Comparison of ENCODE assay signal across 1 fruit fly cellular context in genomic region chr3L:21476429-21477006, dm6.
A peak's percentile ranks its signal among the peaks of the same experiment; 100 is the strongest.
TF ChIP-seq lines count a peak whose summit lies in the region.

TSS of gene croc (minus strand) at chr3L:21476479.

TF ChIP-seq in whole organism, embryonic, 481 proteins besides CTCF, POLR2A, EP300 and RAD21 (continued from another document):
- TF ChIP-seq run (tag; optimal IDR thresholded peaks at IDR 0.05; lab: Kevin White, UChicago) = no peak
- TF ChIP-seq amos (GFP tag; IDR thresholded peaks at IDR 0.05; lab: Robert Waterston, UW; ENCODE audit: partially characterized antibody) = 0 out of 2 replicates have a peak, but pooled peaks have one; percentile 7
- TF ChIP-seq CG12299 (tag; optimal IDR thresholded peaks at IDR 0.05; lab: Kevin White, UChicago) = no peak
- TF ChIP-seq CG10543 (GFP tag; optimal IDR thresholded peaks at IDR 0.05; lab: Kevin White, UChicago) = no peak
- no peak for TF ChIP-seq bbx (GFP tag; IDR thresholded peaks at IDR 0.05; lab: Robert Waterston, UW; ENCODE audit: partially characterized antibody)
- TF ChIP-seq Hsf (GFP tag; optimal IDR thresholded peaks at IDR 0.05; lab: Kevin White, UChicago) = no peak
- TF ChIP-seq CG2202 (tag; optimal IDR thresholded peaks at IDR 0.05; lab: Kevin White, UChicago) = no peak
- no peak for TF ChIP-seq NC2α (GFP tag; optimal IDR thresholded peaks at IDR 0.05; lab: Kevin White, UChicago)
- TF ChIP-seq CG10462 (GFP tag; optimal IDR thresholded peaks at IDR 0.05; lab: Kevin White, UChicago) = no peak
- peak; percentile 86 for TF ChIP-seq CG10321 (GFP tag; IDR thresholded peaks at IDR 0.05; lab: Robert Waterston, UW)
- TF ChIP-seq Eip74EF (GFP tag; optimal IDR thresholded peaks at IDR 0.05; lab: Kevin White, UChicago) = no peak
- TF ChIP-seq stwl (tag; optimal IDR thresholded peaks at IDR 0.05; lab: Kevin White, UChicago) = no peak
- no peak for TF ChIP-seq CG9727 (GFP tag; optimal IDR thresholded peaks at IDR 0.05; lab: Kevin White, UChicago)
- no peak for TF ChIP-seq sc (optimal IDR thresholded peaks at IDR 0.05; lab: Kevin White, UChicago)
- TF ChIP-seq sc (GFP tag; optimal IDR thresholded peaks at IDR 0.05; lab: Kevin White, UChicago) = no peak
- peak; percentile 70 for TF ChIP-seq D (optimal IDR thresholded peaks at IDR 0.05; lab: Kevin White, UChicago)
- peak; percentile 7 for TF ChIP-seq D (GFP tag; optimal IDR thresholded peaks at IDR 0.05; lab: Kevin White, UChicago)
- no peak for TF ChIP-seq CG3847 (GFP tag; IDR thresholded peaks at IDR 0.05; lab: Robert Waterston, UW)
- no peak for TF ChIP-seq CG34422 (GFP tag; IDR thresholded peaks at IDR 0.05; lab: Robert Waterston, UW)
- TF ChIP-seq CG18011 (GFP tag; optimal IDR thresholded peaks at IDR 0.05; lab: Kevin White, UChicago) = no peak
- no peak for TF ChIP-seq ssp (GFP tag; IDR thresholded peaks at IDR 0.05; lab: Robert Waterston, UW)
- no peak for TF ChIP-seq jumu (GFP tag; optimal IDR thresholded peaks at IDR 0.05; lab: Kevin White, UChicago)
- TF ChIP-seq CG15479 (GFP tag; optimal IDR thresholded peaks at IDR 0.05; lab: Kevin White, UChicago) = peak; percentile 47
- no peak for TF ChIP-seq NfI (GFP tag; optimal IDR thresholded peaks at IDR 0.05; lab: Kevin White, UChicago)
- no peak for TF ChIP-seq cato (GFP tag; optimal IDR thresholded peaks at IDR 0.05; lab: Kevin White, UChicago; ENCODE audit: borderline replicate concordance)
- TF ChIP-seq Vsx1 (GFP tag; optimal IDR thresholded peaks at IDR 0.05; lab: Kevin White, UChicago) = no peak
- TF ChIP-seq h (optimal IDR thresholded peaks at IDR 0.05; lab: Kevin White, UChicago) = no peak
- TF ChIP-seq da (GFP tag; optimal IDR thresholded peaks at IDR 0.05; lab: Kevin White, UChicago) = peak; percentile 63
- TF ChIP-seq CG9797 (GFP tag; optimal IDR thresholded peaks at IDR 0.05; lab: Kevin White, UChicago) = no peak
- TF ChIP-seq sqz (GFP tag; optimal IDR thresholded peaks at IDR 0.05; lab: Kevin White, UChicago) = peak; percentile 55
- TF ChIP-seq pita (GFP tag; optimal IDR thresholded peaks at IDR 0.05; lab: Kevin White, UChicago) = no peak
- no peak for TF ChIP-seq Ada2b (GFP tag; IDR thresholded peaks at IDR 0.05; lab: Robert Waterston, UW)
- no peak for TF ChIP-seq usp (GFP tag; optimal IDR thresholded peaks at IDR 0.05; lab: Kevin White, UChicago)
- no peak for TF ChIP-seq salm (tag; optimal IDR thresholded peaks at IDR 0.05; lab: Kevin White, UChicago)
- no peak for TF ChIP-seq CG16813 (GFP tag; IDR thresholded peaks at IDR 0.05; lab: Robert Waterston, UW; ENCODE audit: partially characterized antibody)
- TF ChIP-seq insv (GFP tag; optimal IDR thresholded peaks at IDR 0.05; lab: Kevin White, UChicago) = no peak
- no peak for TF ChIP-seq MBD-R2 (GFP tag; IDR thresholded peaks at IDR 0.05; lab: Robert Waterston, UW)
- no peak for TF ChIP-seq trem (tag; optimal IDR thresholded peaks at IDR 0.05; lab: Kevin White, UChicago)
- TF ChIP-seq kni (GFP tag; optimal IDR thresholded peaks at IDR 0.05; lab: Kevin White, UChicago) = peak; percentile 13
- no peak for TF ChIP-seq Sry-β (GFP tag; optimal IDR thresholded peaks at IDR 0.05; lab: Kevin White, UChicago)
- no peak for TF ChIP-seq en (GFP tag; optimal IDR thresholded peaks at IDR 0.05; lab: Kevin White, UChicago)
- TF ChIP-seq pho (GFP tag; optimal IDR thresholded peaks at IDR 0.05; lab: Kevin White, UChicago) = no peak
- no peak for TF ChIP-seq eve (GFP tag; optimal IDR thresholded peaks at IDR 0.05; lab: Kevin White, UChicago)
- TF ChIP-seq Mes4 (GFP tag; optimal IDR thresholded peaks at IDR 0.05; lab: Kevin White, UChicago) = no peak
- no peak for TF ChIP-seq CG5953 (GFP tag; IDR thresholded peaks at IDR 0.05; lab: Robert Waterston, UW)
- peak; percentile 98 for TF ChIP-seq cg (GFP tag; optimal IDR thresholded peaks at IDR 0.05; lab: Kevin White, UChicago)
- no peak for TF ChIP-seq inv (GFP tag; IDR thresholded peaks at IDR 0.05; lab: Robert Waterston, UW; ENCODE audit: partially characterized antibody)
- no peak for TF ChIP-seq CG6683 (GFP tag; optimal IDR thresholded peaks at IDR 0.05; lab: Kevin White, UChicago)
- TF ChIP-seq sisA (GFP tag; IDR thresholded peaks at IDR 0.05; lab: Robert Waterston, UW) = no peak
- TF ChIP-seq CG2116 (GFP tag; optimal IDR thresholded peaks at IDR 0.05; lab: Kevin White, UChicago) = no peak
- no peak for TF ChIP-seq wek (GFP tag; optimal IDR thresholded peaks at IDR 0.05; lab: Kevin White, UChicago)
- TF ChIP-seq CG18599 (GFP tag; optimal IDR thresholded peaks at IDR 0.05; lab: Kevin White, UChicago) = no peak
- TF ChIP-seq CG8478 (optimal IDR thresholded peaks at IDR 0.05; lab: Kevin White, UChicago) = peak; percentile 99
- no peak for TF ChIP-seq Tbp (GFP tag; optimal IDR thresholded peaks at IDR 0.05; lab: Kevin White, UChicago)
- no peak for TF ChIP-seq CG14667 (GFP tag; IDR thresholded peaks at IDR 0.05; lab: Robert Waterston, UW)
- TF ChIP-seq Trl (optimal IDR thresholded peaks at IDR 0.05; lab: Kevin White, UChicago) = peak; percentile 87 to 97
- peak; percentile 31 for TF ChIP-seq Trl (GFP tag; optimal IDR thresholded peaks at IDR 0.05; lab: Kevin White, UChicago)
- no peak for TF ChIP-seq CG2129 (GFP tag; IDR thresholded peaks at IDR 0.05; lab: Robert Waterston, UW; ENCODE audit: partially characterized antibody)
- TF ChIP-seq ham (GFP tag; IDR thresholded peaks at IDR 0.05; lab: Robert Waterston, UW) = no peak
- TF ChIP-seq al (GFP tag; IDR thresholded peaks at IDR 0.05; lab: Robert Waterston, UW) = no peak
- TF ChIP-seq CG12071 (GFP tag; optimal IDR thresholded peaks at IDR 0.05; lab: Kevin White, UChicago) = no peak
- peak; percentile 42 for TF ChIP-seq CG11398 (GFP tag; optimal IDR thresholded peaks at IDR 0.05; lab: Kevin White, UChicago)
- peak; percentile 78 for TF ChIP-seq Neu2 (GFP tag; optimal IDR thresholded peaks at IDR 0.05; lab: Kevin White, UChicago; ENCODE audit: borderline replicate concordance)
- no peak for TF ChIP-seq otp (GFP tag; IDR thresholded peaks at IDR 0.05; lab: Robert Waterston, UW)
- no peak for TF ChIP-seq hbn (GFP tag; IDR thresholded peaks at IDR 0.05; lab: Robert Waterston, UW; ENCODE audit: partially characterized antibody)
- TF ChIP-seq Sry-δ (GFP tag; optimal IDR thresholded peaks at IDR 0.05; lab: Kevin White, UChicago) = no peak
- no peak for TF ChIP-seq CG9609 (GFP tag; optimal IDR thresholded peaks at IDR 0.05; lab: Kevin White, UChicago)
- TF ChIP-seq CG10959 (GFP tag; IDR thresholded peaks at IDR 0.05; lab: Robert Waterston, UW) = no peak
- TF ChIP-seq sens-2 (GFP tag; IDR thresholded peaks at IDR 0.05; lab: Robert Waterston, UW) = no peak
- no peak for TF ChIP-seq lbe (GFP tag; optimal IDR thresholded peaks at IDR 0.05; lab: Kevin White, UChicago)
- TF ChIP-seq CG5245 (GFP tag; optimal IDR thresholded peaks at IDR 0.05; lab: Kevin White, UChicago) = no peak
- TF ChIP-seq bab2 (GFP tag; optimal IDR thresholded peaks at IDR 0.05; lab: Kevin White, UChicago) = no peak
- peak; percentile 87 for TF ChIP-seq CG4360 (GFP tag; IDR thresholded peaks at IDR 0.05; lab: Robert Waterston, UW)
- TF ChIP-seq D19A (tag; optimal IDR thresholded peaks at IDR 0.05; lab: Kevin White, UChicago) = no peak
- no peak for TF ChIP-seq kay (GFP tag; optimal IDR thresholded peaks at IDR 0.05; lab: Kevin White, UChicago)
- no peak for TF ChIP-seq CG4820 (GFP tag; optimal IDR thresholded peaks at IDR 0.05; lab: Kevin White, UChicago)
- TF ChIP-seq Rfx (GFP tag; IDR thresholded peaks at IDR 0.05; lab: Robert Waterston, UW) = no peak
- TF ChIP-seq grn (GFP tag; optimal IDR thresholded peaks at IDR 0.05; lab: Kevin White, UChicago) = peak; percentile 80
- no peak for TF ChIP-seq CkIIα-i1 (GFP tag; IDR thresholded peaks at IDR 0.05; lab: Robert Waterston, UW)
- no peak for TF ChIP-seq Hr78 (GFP tag; optimal IDR thresholded peaks at IDR 0.05; lab: Kevin White, UChicago)
- no peak for TF ChIP-seq Fer3 (tag; optimal IDR thresholded peaks at IDR 0.05; lab: Kevin White, UChicago)
- TF ChIP-seq crol (GFP tag; IDR thresholded peaks at IDR 0.05; lab: Robert Waterston, UW) = peak; percentile 63
- no peak for TF ChIP-seq NK7.1 (GFP tag; optimal IDR thresholded peaks at IDR 0.05; lab: Kevin White, UChicago)
- no peak for TF ChIP-seq CG4854 (GFP tag; optimal IDR thresholded peaks at IDR 0.05; lab: Kevin White, UChicago)
- TF ChIP-seq btn (GFP tag; optimal IDR thresholded peaks at IDR 0.05; lab: Kevin White, UChicago) = no peak
- TF ChIP-seq CG2120 (GFP tag; optimal IDR thresholded peaks at IDR 0.05; lab: Kevin White, UChicago) = no peak
- no peak for TF ChIP-seq HLH3B (GFP tag; IDR thresholded peaks at IDR 0.05; lab: Robert Waterston, UW)
- TF ChIP-seq CG34376 (GFP tag; optimal IDR thresholded peaks at IDR 0.05; lab: Kevin White, UChicago) = no peak
- no peak for TF ChIP-seq pros (GFP tag; optimal IDR thresholded peaks at IDR 0.05; lab: Kevin White, UChicago)
- TF ChIP-seq CG32772 (GFP tag; IDR thresholded peaks at IDR 0.05; lab: Robert Waterston, UW) = no peak
- TF ChIP-seq aop (GFP tag; IDR thresholded peaks at IDR 0.05; lab: Robert Waterston, UW) = no peak
- TF ChIP-seq CG18262 (tag; optimal IDR thresholded peaks at IDR 0.05; lab: Kevin White, UChicago) = no peak
- no peak for TF ChIP-seq Bteb2 (GFP tag; optimal IDR thresholded peaks at IDR 0.05; lab: Kevin White, UChicago)
- no peak for TF ChIP-seq Abd-B (GFP tag; optimal IDR thresholded peaks at IDR 0.05; lab: Kevin White, UChicago)
- TF ChIP-seq ac (GFP tag; optimal IDR thresholded peaks at IDR 0.05; lab: Kevin White, UChicago) = no peak
- no peak for TF ChIP-seq z (GFP tag; IDR thresholded peaks at IDR 0.05; lab: Robert Waterston, UW)
- peak in 1 of 3 experiments; percentile 54 for TF ChIP-seq lola (GFP tag; optimal IDR thresholded peaks at IDR 0.05; lab: Kevin White, UChicago)
- TF ChIP-seq CG12942 (GFP tag; optimal IDR thresholded peaks at IDR 0.05; lab: Kevin White, UChicago) = no peak
- peak; percentile 61 for TF ChIP-seq CoRest (tag; optimal IDR thresholded peaks at IDR 0.05; lab: Kevin White, UChicago)
- TF ChIP-seq fd64A (GFP tag; optimal IDR thresholded peaks at IDR 0.05; lab: Kevin White, UChicago) = no peak
- TF ChIP-seq CG4328 (GFP tag; optimal IDR thresholded peaks at IDR 0.05; lab: Kevin White, UChicago) = no peak
- no peak for TF ChIP-seq Dek (tag; optimal IDR thresholded peaks at IDR 0.05; lab: Kevin White, UChicago)
- 0 out of 2 replicates have a peak, but pooled peaks have one; percentile 49 for TF ChIP-seq vvl (GFP tag; IDR thresholded peaks at IDR 0.05; lab: Robert Waterston, UW)
- no peak for TF ChIP-seq CG3838 (GFP tag; optimal IDR thresholded peaks at IDR 0.05; lab: Kevin White, UChicago)
- TF ChIP-seq CG16863 (GFP tag; optimal IDR thresholded peaks at IDR 0.05; lab: Kevin White, UChicago) = no peak
- peak; percentile 17 for TF ChIP-seq oc (tag; optimal IDR thresholded peaks at IDR 0.05; lab: Kevin White, UChicago)
- no peak for TF ChIP-seq grau (tag; optimal IDR thresholded peaks at IDR 0.05; lab: Kevin White, UChicago)
- TF ChIP-seq gcm (GFP tag; optimal IDR thresholded peaks at IDR 0.05; lab: Kevin White, UChicago) = peak; percentile 94
- TF ChIP-seq CG9876 (GFP tag; optimal IDR thresholded peaks at IDR 0.05; lab: Kevin White, UChicago) = no peak
- no peak for TF ChIP-seq croc (GFP tag; conservative IDR thresholded peaks at IDR 0.05; lab: Robert Waterston, UW)
- peak; percentile 65 for TF ChIP-seq sens (GFP tag; lab: Kevin White, UChicago)
- no peak for TF ChIP-seq hth (optimal IDR thresholded peaks at IDR 0.05; lab: Kevin White, UChicago)
- peak; percentile 98 for TF ChIP-seq CG17328 (GFP tag; IDR thresholded peaks at IDR 0.05; lab: Robert Waterston, UW)
